Worm (Caenorhabditis elegans) whole organism, young adult: Measurements from ENCODE around the gene Y56A3A.6.
A peak's percentile ranks its signal among the peaks of the same experiment; 100 is the strongest.

Source experiments
- F23B12.7 ChIP-seq: sonication (generic microtip); optimal IDR thresholded peaks from 2 replicates; lab custom pipeline; 2017; ENCODE audit warnings: missing genetic modification characterization, mild to moderate bottlenecking, missing compliant biosample characterization, antibody characterized with exemption, moderate library complexity; ENCODE audit not compliant: insufficient read depth
- F33H1.4 ChIP-seq: fragments of 200-800 bp; sonication (Bioruptor generic); IDR thresholded peaks from 2 replicates; pipeline ENCODE4 v1.3.6; 2022; ENCODE audit warnings: missing genetic modification reagents, missing genetic modification characterization, missing compliant biosample characterization
- F39B2.1 ChIP-seq: fragments of 200-800 bp; sonication (Bioruptor generic); IDR thresholded peaks from 2 replicates; pipeline ENCODE4 v1.3.6; 2022; ENCODE audit warnings: missing genetic modification reagents, missing genetic modification characterization, missing compliant biosample characterization
- Y53F4B.3 ChIP-seq: fragments of 200-800 bp; sonication (Bioruptor generic); IDR thresholded peaks from 2 replicates; pipeline ENCODE4 v1.3.6; 2022; ENCODE audit warnings: missing genetic modification reagents, missing genetic modification characterization, missing compliant biosample characterization
- Y79H2A.3 ChIP-seq: fragments of 200-800 bp; sonication (Bioruptor generic); conservative IDR thresholded peaks from 2 replicates; pipeline ENCODE4 v1.3.6; 2022; ENCODE audit warnings: missing genetic modification reagents, missing genetic modification characterization, missing compliant biosample characterization
- ZK185.1 ChIP-seq: sonication (generic microtip); optimal IDR thresholded peaks from 2 replicates; lab custom pipeline; 2016; ENCODE audit warnings: mild to moderate bottlenecking, missing genetic modification characterization, missing compliant biosample characterization; ENCODE audit not compliant: poor library complexity, severe bottlenecking
- athp-1 ChIP-seq: sonication (generic microtip); optimal IDR thresholded peaks from 2 replicates; lab custom pipeline; 2017; ENCODE audit warnings: mild to moderate bottlenecking, missing genetic modification characterization, missing compliant biosample characterization
- attf-5 ChIP-seq: fragments of 200-800 bp; sonication (Bioruptor generic); optimal IDR thresholded peaks from 2 replicates; lab custom pipeline; 2018; ENCODE audit warnings: mild to moderate bottlenecking, missing genetic modification characterization, missing compliant biosample characterization
- bed-1 ChIP-seq: fragments of 200-800 bp; sonication (Bioruptor generic); IDR thresholded peaks from 2 replicates; pipeline ENCODE4 v1.3.6; 2022; ENCODE audit warnings: missing genetic modification reagents, missing genetic modification characterization, missing compliant biosample characterization
- cebp-1 ChIP-seq, 2 experiments: fragments of 200-800 bp in 1 of 2; sonication (Bioruptor generic) in 1 of 2; sonication (generic microtip) in 1 of 2; IDR thresholded peaks in 1 of 2; optimal IDR thresholded peaks in 1 of 2; 2 replicates each; pipeline versions ENCODE4 v1.3.6 to Lab custom; 2017 to 2022; ENCODE audit warnings: missing compliant biosample characterization in 2 of 2, missing genetic modification characterization in 2 of 2, mild to moderate bottlenecking in 1 of 2, missing genetic modification reagents in 1 of 2, moderate library complexity in 1 of 2
- ceh-100 ChIP-seq: fragments of 200-800 bp; sonication (Bioruptor generic); IDR thresholded peaks from 2 replicates; pipeline ENCODE4 v1.3.6; 2022; ENCODE audit warnings: missing genetic modification reagents, missing genetic modification characterization, missing compliant biosample characterization
- ceh-40 ChIP-seq: fragments of 200-800 bp; sonication (Bioruptor generic); IDR thresholded peaks from 2 replicates; pipeline ENCODE4 v1.3.6; 2022; ENCODE audit warnings: missing genetic modification characterization, missing compliant biosample characterization
- ceh-79 ChIP-seq: sonication (generic microtip); optimal IDR thresholded peaks from 2 replicates; lab custom pipeline; 2017; ENCODE audit warnings: mild to moderate bottlenecking, missing genetic modification characterization, missing compliant biosample characterization
- die-1 ChIP-seq: sonication (generic microtip); optimal IDR thresholded peaks from 2 replicates; lab custom pipeline; 2016; ENCODE audit warnings: missing genotype, mild to moderate bottlenecking, missing genetic modification characterization, missing compliant biosample characterization
- egl-18 ChIP-seq: fragments of 200-800 bp; sonication (Bioruptor generic); IDR thresholded peaks from 2 replicates; pipeline ENCODE4 v1.3.6; 2022; ENCODE audit warnings: missing genetic modification reagents, missing genetic modification characterization, missing compliant biosample characterization
- egrh-3 ChIP-seq: fragments of 200-800 bp; sonication (Bioruptor generic); IDR thresholded peaks from 2 replicates; pipeline ENCODE4 v1.3.6; 2022; ENCODE audit warnings: missing genetic modification reagents, missing genetic modification characterization, missing compliant biosample characterization
- hmg-1.2 ChIP-seq: fragments of 200-800 bp; sonication (Bioruptor generic); IDR thresholded peaks from 2 replicates; pipeline ENCODE4 v1.3.6; 2022; ENCODE audit warnings: missing genetic modification reagents, missing genetic modification characterization, missing compliant biosample characterization
- let-526 ChIP-seq: fragments of 200-800 bp; sonication (Bioruptor generic); IDR thresholded peaks from 2 replicates; pipeline ENCODE4 v1.3.6; 2022; ENCODE audit warnings: missing genetic modification reagents, missing genetic modification characterization, missing compliant biosample characterization
- lin-26 ChIP-seq: fragments of 200-800 bp; sonication (Bioruptor generic); IDR thresholded peaks from 2 replicates; pipeline ENCODE4 v1.3.6; 2022; ENCODE audit warnings: missing genetic modification reagents, missing genetic modification characterization, missing compliant biosample characterization
- lin-40 ChIP-seq: sonication (generic microtip); optimal IDR thresholded peaks from 2 replicates; lab custom pipeline; 2016; ENCODE audit warnings: missing genetic modification characterization, mild to moderate bottlenecking, missing compliant biosample characterization, missing genotype, missing genetic modification reagents
- lir-1 ChIP-seq: fragments of 200-800 bp; sonication (Bioruptor generic); conservative IDR thresholded peaks from 2 replicates; pipeline ENCODE4 v1.3.6; 2022; ENCODE audit warnings: missing genetic modification reagents, missing genetic modification characterization, missing compliant biosample characterization
- lsl-1 ChIP-seq: fragments of 200-800 bp; sonication (Bioruptor generic); optimal IDR thresholded peaks from 2 replicates; lab custom pipeline; 2018; ENCODE audit warnings: mild to moderate bottlenecking, missing genetic modification characterization, moderate library complexity, missing compliant biosample characterization
- madf-3 ChIP-seq: fragments of 200-800 bp; sonication (Bioruptor generic); IDR thresholded peaks from 2 replicates; pipeline ENCODE4 v1.3.6; 2022; ENCODE audit warnings: missing genetic modification reagents, missing genetic modification characterization, missing compliant biosample characterization
- madf-6 ChIP-seq: fragments of 200-800 bp; sonication (Bioruptor generic); IDR thresholded peaks from 2 replicates; pipeline ENCODE4 v1.3.6; 2022; ENCODE audit warnings: missing genetic modification reagents, missing genetic modification characterization, missing compliant biosample characterization
- madf-8 ChIP-seq: fragments of 200-800 bp; sonication (Bioruptor generic); conservative IDR thresholded peaks from 2 replicates; pipeline ENCODE4 v1.3.6; 2022; ENCODE audit warnings: missing genetic modification reagents, missing genetic modification characterization, missing compliant biosample characterization
- mel-28 ChIP-seq: sonication (generic microtip); optimal IDR thresholded peaks from 2 replicates; lab custom pipeline; 2016; ENCODE audit warnings: borderline replicate concordance, mild to moderate bottlenecking, missing genetic modification characterization, missing compliant biosample characterization
- nfyb-1 ChIP-seq: fragments of 200-800 bp; sonication (Bioruptor generic); IDR thresholded peaks from 2 replicates; pipeline ENCODE4 v1.3.6; 2022; ENCODE audit warnings: missing genetic modification reagents, missing genetic modification characterization, missing compliant biosample characterization
- nhr-90 ChIP-seq: sonication (generic microtip); optimal IDR thresholded peaks from 2 replicates; lab custom pipeline; 2016; ENCODE audit warnings: missing genotype, mild to moderate bottlenecking, missing genetic modification characterization, missing compliant biosample characterization
- repo-1 ChIP-seq: sonication (generic microtip); optimal IDR thresholded peaks from 2 replicates; lab custom pipeline; 2017; ENCODE audit warnings: mild to moderate bottlenecking, missing genetic modification characterization, missing compliant biosample characterization
- tbp1 ChIP-seq: fragments of 200-800 bp; sonication (Bioruptor generic); optimal IDR thresholded peaks from 2 replicates; lab custom pipeline; 2018; ENCODE audit warnings: mild to moderate bottlenecking, missing genetic modification characterization, missing compliant biosample characterization
- tbx-9 ChIP-seq: sonication (generic microtip); optimal IDR thresholded peaks from 2 replicates; lab custom pipeline; 2016; ENCODE audit warnings: borderline replicate concordance, missing genetic modification characterization, inconsistent platforms, missing compliant biosample characterization
- tlf-1 ChIP-seq: fragments of 200-800 bp; sonication (Bioruptor generic); optimal IDR thresholded peaks from 2 replicates; lab custom pipeline; 2018; ENCODE audit warnings: mild to moderate bottlenecking, missing genetic modification characterization, missing compliant biosample characterization
- zfh-2 ChIP-seq: fragments of 200-800 bp; sonication (Bioruptor generic); conservative IDR thresholded peaks from 2 replicates; pipeline ENCODE4 v1.3.6; 2022; ENCODE audit warnings: missing genetic modification reagents, missing genetic modification characterization, missing compliant biosample characterization
- ztf-3 ChIP-seq: fragments of 200-800 bp; sonication (Bioruptor generic); optimal IDR thresholded peaks from 2 replicates; lab custom pipeline; 2018; ENCODE audit warnings: mild to moderate bottlenecking, missing genetic modification characterization, missing compliant biosample characterization

Y56A3A.6 gene

DNA sequence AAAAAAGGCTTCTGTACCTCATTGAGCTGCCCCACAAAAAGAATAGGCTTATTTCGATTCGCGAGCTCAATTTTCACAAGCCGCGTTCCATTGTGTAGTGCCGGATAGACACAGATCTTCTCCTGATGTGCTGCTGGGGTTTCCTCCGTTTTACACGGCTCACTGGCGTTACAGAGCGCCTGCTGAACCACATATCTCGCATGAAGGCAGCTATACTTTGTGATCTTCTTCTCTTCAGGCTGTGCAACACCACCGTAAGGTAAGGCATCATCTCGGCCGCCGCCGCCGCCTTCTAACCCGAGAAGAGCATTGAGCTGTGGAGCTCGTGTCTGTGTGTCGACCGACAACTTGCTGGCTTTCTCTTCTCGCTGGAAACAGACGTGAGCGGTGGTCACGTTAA is 25.1 kb downstream of the Y56A3A.6 start:
- no peak for TF ChIP-seq ZK185.1 (tag; lab: Kevin White, UChicago)
- TF ChIP-seq zfh-2 (GFP tag; lab: Robert Waterston, UW): peak; percentile 60; the same call in 1 of the 2 replicates
- no peak for TF ChIP-seq lir-1 (GFP tag; lab: Robert Waterston, UW)
- TF ChIP-seq ceh-79 (tag; lab: Kevin White, UChicago): no peak
- TF ChIP-seq, all 124 proteins: peak for 1

DNA sequence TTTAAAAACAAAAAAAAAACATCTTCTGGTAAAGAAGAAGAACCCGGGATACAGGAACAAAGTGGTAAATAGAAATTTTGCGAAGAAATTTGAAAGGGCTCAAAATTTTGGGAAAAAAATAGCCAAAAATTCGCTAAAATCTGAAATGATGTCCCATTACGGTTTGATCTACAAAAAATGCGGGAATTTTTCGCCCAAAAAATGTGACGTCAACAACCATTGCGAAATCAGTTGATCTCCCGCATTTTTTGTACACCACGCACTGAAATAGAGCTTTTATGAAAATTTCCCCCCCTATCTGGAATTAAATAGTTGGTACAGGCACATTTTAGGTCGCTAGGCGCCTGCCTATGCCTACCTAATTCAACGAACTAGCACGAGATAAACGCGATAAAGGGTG is 29.0 kb downstream of the Y56A3A.6 start:
- no peak for TF ChIP-seq tlf-1 (GFP tag; lab: Kevin White, UChicago)
- no peak for TF ChIP-seq madf-3 (GFP tag; lab: Robert Waterston, UW)
- peak; percentile 21; the same call in 1 of the 2 replicates for TF ChIP-seq madf-6 (GFP tag; lab: Robert Waterston, UW)
- TF ChIP-seq tbx-9 (tag; lab: Kevin White, UChicago): no peak
- no peak for TF ChIP-seq ztf-3
- TF ChIP-seq ceh-40 (GFP tag; lab: Robert Waterston, UW): no peak
- no peak for TF ChIP-seq mel-28 (tag; lab: Kevin White, UChicago)
- no peak for TF ChIP-seq athp-1 (tag; lab: Kevin White, UChicago)
- TF ChIP-seq F33H1.4 (GFP tag; lab: Robert Waterston, UW): no peak
- TF ChIP-seq let-526 (GFP tag; lab: Robert Waterston, UW): no peak
- TF ChIP-seq F39B2.1 (GFP tag; lab: Robert Waterston, UW): no peak
- TF ChIP-seq cebp-1 (GFP tag; IDR thresholded peaks at IDR 0.05; lab: Robert Waterston, UW): no peak
- TF ChIP-seq cebp-1 (tag; optimal IDR thresholded peaks at IDR 0.05; lab: Kevin White, UChicago): peak; percentile 63
- 0 out of 2 replicates have a peak, but pooled peaks have one; percentile 35 for TF ChIP-seq Y79H2A.3 (GFP tag; lab: Robert Waterston, UW)
- TF ChIP-seq F23B12.7 (tag; lab: Kevin White, UChicago): no peak
- TF ChIP-seq nhr-90: no peak
- TF ChIP-seq madf-8: no peak
- no peak for TF ChIP-seq die-1 (tag; lab: Kevin White, UChicago)

DNA sequence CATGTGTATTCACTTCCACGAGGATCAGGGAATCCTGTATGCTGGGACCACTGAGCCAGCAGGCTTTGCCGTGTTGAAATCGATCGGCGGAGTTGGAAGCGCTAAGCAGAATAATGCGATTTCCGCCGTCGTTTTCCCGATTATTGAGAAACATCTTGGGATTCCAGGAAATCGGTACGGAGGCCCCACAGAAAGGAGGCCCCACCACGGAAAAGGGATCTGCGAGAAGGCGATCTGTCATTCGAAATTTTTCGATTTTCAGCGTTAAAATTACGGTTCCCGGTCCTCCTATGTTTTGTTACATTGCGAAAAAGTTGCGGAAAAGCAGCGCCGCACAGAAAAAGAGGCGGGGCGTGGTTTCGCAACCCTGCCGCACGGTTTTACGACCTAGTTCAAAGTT is 30.3 kb downstream of the Y56A3A.6 start:
- TF ChIP-seq egl-18 (GFP tag; lab: Robert Waterston, UW): no peak
- 0 out of 2 replicates have a peak, but pooled peaks have one; percentile 18 for TF ChIP-seq lin-26 (GFP tag; lab: Robert Waterston, UW)
- TF ChIP-seq Y79H2A.3 (GFP tag; lab: Robert Waterston, UW): no peak
- no peak for TF ChIP-seq cebp-1 (GFP tag; IDR thresholded peaks at IDR 0.05; lab: Robert Waterston, UW)
- TF ChIP-seq cebp-1 (tag; optimal IDR thresholded peaks at IDR 0.05; lab: Kevin White, UChicago): peak; percentile 31
- no peak for TF ChIP-seq repo-1 (tag; lab: Kevin White, UChicago)
- peak; percentile 10; the same call in 1 of the 2 replicates for TF ChIP-seq madf-6 (GFP tag; lab: Robert Waterston, UW)
- TF ChIP-seq hmg-1.2 (GFP tag; lab: Robert Waterston, UW): peak; percentile 12; the same call in 1 of the 2 replicates
- no peak for TF ChIP-seq lin-40 (tag; lab: Kevin White, UChicago)
- TF ChIP-seq nfyb-1: 0 out of 2 replicates have a peak, but pooled peaks have one; percentile 35
- TF ChIP-seq egrh-3 (GFP tag; lab: Robert Waterston, UW): peak; percentile 31; the same call in 1 of the 2 replicates
- TF ChIP-seq ceh-100 (GFP tag; lab: Robert Waterston, UW): peak; percentile 77
- TF ChIP-seq, all 124 proteins: peak for 7

DNA sequence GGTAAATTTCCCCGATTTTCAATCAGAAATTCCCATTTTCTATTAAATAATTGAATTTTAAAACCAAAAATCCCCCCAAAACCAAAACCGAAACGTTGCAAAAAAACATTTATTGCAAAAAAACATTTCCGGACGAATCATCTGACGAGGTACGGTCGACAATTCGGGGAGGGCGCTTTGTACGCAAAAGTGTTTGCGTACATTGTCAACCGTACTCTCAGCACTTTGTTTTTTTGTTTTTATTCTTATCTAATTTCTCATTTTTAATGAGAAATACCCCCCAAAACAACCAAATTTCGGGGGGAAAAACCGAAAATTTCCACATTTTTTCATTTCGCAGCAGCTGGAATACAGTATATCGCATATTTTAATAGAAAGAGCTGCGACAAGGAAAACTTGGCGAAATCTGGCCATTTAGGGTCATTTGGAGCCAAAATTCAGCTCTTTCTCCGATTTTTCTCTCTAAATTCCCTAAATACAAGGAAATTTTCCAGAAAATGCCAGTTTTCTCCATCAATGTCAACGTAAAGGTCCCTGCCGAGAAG is 30.9 kb downstream of the Y56A3A.6 start, which contains the start of gene mif-1:
mif-1 (plus strand) TSS at position 495 of the 545 bp plus-strand sequence.
- TF ChIP-seq Y53F4B.3 (no peak), tbp1 (GFP tag; lab: Kevin White, UChicago) (peak; percentile 7), attf-5 (GFP tag; lab: Kevin White, UChicago) (peak; percentile 23), bed-1 (GFP tag; lab: Robert Waterston, UW) (no peak), lsl-1 (GFP tag; lab: Kevin White, UChicago) (peak; percentile 83)
